Worm (Caenorhabditis elegans): ENCODE data around the gene str-15.

str-15 gene

ce11 chrV:16499006-16499405, 40.4 kb upstream of the str-15 start, which contains the start of gene F36D3.1 (continued):
- TF ChIP-seq nhr-102 (tag; optimal IDR thresholded peaks at IDR 0.05), result no peak
- no peak for TF ChIP-seq lin-15B (tag; optimal IDR thresholded peaks at IDR 0.05)
- no peak for TF ChIP-seq zag-1 (tag; optimal IDR thresholded peaks at IDR 0.05)
- peak; percentile 12 for TF ChIP-seq rbr-2 (tag; optimal IDR thresholded peaks at IDR 0.05)
- no peak for TF ChIP-seq saeg-2 (GFP tag; IDR thresholded peaks at IDR 0.05)

DNA sequence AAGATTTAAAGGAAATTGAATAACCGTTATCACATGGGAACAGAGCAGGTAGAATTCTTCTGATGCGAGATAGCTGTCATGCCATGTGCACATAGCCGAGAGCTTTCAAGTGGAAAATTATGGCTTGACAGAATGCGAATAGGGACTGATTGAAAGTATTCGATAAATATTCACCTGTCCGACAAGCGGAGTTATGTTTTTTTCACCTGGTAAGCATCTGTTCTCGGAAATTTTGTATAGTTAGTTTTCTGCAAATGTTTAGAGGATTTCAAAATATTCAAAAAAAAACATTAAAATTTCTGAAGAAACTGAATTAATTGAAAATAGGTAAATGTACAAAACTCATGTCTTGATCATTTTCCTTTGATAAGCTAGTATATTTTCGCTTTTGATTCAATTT, 38.9 kb upstream of the str-15 start, which contains the start of gene srh-136:
Gene srh-136, minus strand, starts transcription at position 93 of the 400 bp plus-strand sequence.
- TF ChIP-seq snpc-4 (tag; optimal IDR thresholded peaks at IDR 0.05), result no peak
- no peak for TF ChIP-seq mes-2 (tag; optimal IDR thresholded peaks at IDR 0.05; ENCODE audit: poor library complexity, severe bottlenecking)
- TF ChIP-seq ceh-28 (tag; optimal IDR thresholded peaks at IDR 0.05), result no peak
- TF ChIP-seq F10B5.3 (tag; optimal IDR thresholded peaks at IDR 0.05), result no peak
- TF ChIP-seq F26F4.8 (GFP tag; conservative IDR thresholded peaks at IDR 0.05), result no peak
- TF ChIP-seq tra-1 (GFP tag; IDR thresholded peaks at IDR 0.05), result no peak
- no peak for TF ChIP-seq fkh-10 (GFP tag; optimal IDR thresholded peaks at IDR 0.05)
- TF ChIP-seq lin-39 (tag; optimal IDR thresholded peaks at IDR 0.05), result no peak

- TF ChIP-seq hif-1 (tag; optimal IDR thresholded peaks at IDR 0.05) (no peak), ceh-82 (tag; optimal IDR thresholded peaks at IDR 0.05) (no peak), pqm-1 (tag; optimal IDR thresholded peaks at IDR 0.05) (peak; percentile 85), nhr-77 (tag; optimal IDR thresholded peaks at IDR 0.05) (no peak), ztf-7 (tag; optimal IDR thresholded peaks at IDR 0.05) (no peak), daf-16 (GFP tag; optimal IDR thresholded peaks at IDR 0.05) (no peak), daf-16 (tag; optimal IDR thresholded peaks at IDR 0.05) (peak; percentile 75), skn-1 (tag; optimal IDR thresholded peaks at IDR 0.05) (no peak), F44E2.7 (GFP tag; IDR thresholded peaks at IDR 0.05) (no peak), php-3 (GFP tag; IDR thresholded peaks at IDR 0.05) (0 out of 2 replicates have a peak, but pooled peaks have one; percentile 34), F49E8.2 (tag; optimal IDR thresholded peaks at IDR 0.05; ENCODE audit: borderline replicate concordance) (no peak), aly-2 (tag; optimal IDR thresholded peaks at IDR 0.05) (no peak), hlh-11 (tag; optimal IDR thresholded peaks at IDR 0.05) (no peak), dmd-6 (GFP tag; IDR thresholded peaks at IDR 0.05) (peak; percentile 80; the same call in 1 of the 2 replicates), mdt-29 (GFP tag; IDR thresholded peaks at IDR 0.05) (no peak), F26F4.8 (GFP tag; conservative IDR thresholded peaks at IDR 0.05) (no peak), nhr-28 (tag; optimal IDR thresholded peaks at IDR 0.05) (peak; percentile 80)
These were observed 35.7 kb upstream of the str-15 start, which contains the start of gene comt-2 for ce11 chrV:16494359-16494758. Gene comt-2 (minus strand): TSS chrV:16494489.

DNA sequence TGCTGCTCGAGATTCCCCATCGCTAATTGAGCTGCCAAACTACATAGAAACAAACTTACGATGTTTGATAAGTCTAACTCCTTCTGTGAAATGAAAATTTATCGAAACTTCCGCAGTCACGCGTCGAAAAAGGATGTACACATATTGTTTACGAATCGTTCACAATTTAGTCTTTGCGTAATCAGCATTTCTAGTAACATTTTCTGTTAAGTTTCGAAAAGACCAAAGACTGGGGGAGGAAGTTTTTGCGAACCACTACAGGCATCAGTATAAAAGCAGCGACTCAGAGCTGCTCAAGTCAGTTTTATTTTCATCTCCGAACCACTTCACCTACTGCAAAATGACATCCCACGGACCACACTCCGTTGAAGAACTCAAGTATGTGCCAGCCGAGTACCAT, 29.6 kb upstream of the str-15 start, which contains the start of gene sqst-4:
Gene sqst-4, plus strand, starts transcription at position 301 of the 400 bp plus-strand sequence.
- no peak for TF ChIP-seq zfp-2 (tag; optimal IDR thresholded peaks at IDR 0.05)
- TF ChIP-seq mes-2 (tag; optimal IDR thresholded peaks at IDR 0.05; ENCODE audit: poor library complexity, severe bottlenecking), result no peak
- TF ChIP-seq F37D6.2 (tag; optimal IDR thresholded peaks at IDR 0.05), result no peak
- TF ChIP-seq hif-1 (tag; optimal IDR thresholded peaks at IDR 0.05), result no peak
- no peak for TF ChIP-seq lin-29 (GFP tag; IDR thresholded peaks at IDR 0.05)
- no peak for TF ChIP-seq egl-27 (tag; optimal IDR thresholded peaks at IDR 0.05)
- TF ChIP-seq hlh-11 (tag; optimal IDR thresholded peaks at IDR 0.05), result no peak
- TF ChIP-seq nhr-41 (GFP tag; IDR thresholded peaks at IDR 0.05), result no peak
- no peak for TF ChIP-seq T26A8.4 (GFP tag; IDR thresholded peaks at IDR 0.05)
- TF ChIP-seq jun-1 (tag; optimal IDR thresholded peaks at IDR 0.05), result no peak
- no peak for TF ChIP-seq ctbp-1 (GFP tag; IDR thresholded peaks at IDR 0.05)
- TF ChIP-seq duxl-1 (tag; optimal IDR thresholded peaks at IDR 0.05; ENCODE audit: poor library complexity), result no peak
- no peak for TF ChIP-seq pqm-1 (tag; optimal IDR thresholded peaks at IDR 0.05)
- TF ChIP-seq rbr-2 (tag; optimal IDR thresholded peaks at IDR 0.05), result no peak
- TF ChIP-seq mxl-3 (GFP tag; optimal IDR thresholded peaks at IDR 0.05), result no peak
- no peak for TF ChIP-seq madf-5 (GFP tag; IDR thresholded peaks at IDR 0.05)
- TF ChIP-seq nhr-10 (tag; optimal IDR thresholded peaks at IDR 0.05), result no peak
- no peak for TF ChIP-seq nhr-42 (GFP tag; IDR thresholded peaks at IDR 0.05)
- TF ChIP-seq vab-7 (GFP tag; IDR thresholded peaks at IDR 0.05), result no peak
